Worm (Caenorhabditis elegans) whole organism, early embryonic: ENCODE measurements around the gene M03B6.4.

ENCODE experiments used
- B0310.2 ChIP-seq: sonication (generic microtip); optimal IDR thresholded peaks from 2 replicates; lab custom pipeline; 2016; ENCODE audit warnings: mild to moderate bottlenecking, missing genetic modification characterization, missing compliant biosample characterization
- F13C5.2 ChIP-seq: sonication (generic microtip); optimal IDR thresholded peaks from 2 replicates; lab custom pipeline; 2017; ENCODE audit warnings: mild to moderate bottlenecking, missing genetic modification characterization, inconsistent platforms, missing compliant biosample characterization
- aly-1 ChIP-seq: sonication (generic microtip); optimal IDR thresholded peaks from 2 replicates; lab custom pipeline; 2016; ENCODE audit warnings: missing genetic modification characterization, missing compliant biosample characterization
- ama-1 ChIP-seq: fragments of 150-350 bp; optimal IDR thresholded peaks from 2 replicates; lab custom pipeline; 2014
- ceh-13 ChIP-seq: fragments of 200-800 bp; sonication (Bioruptor generic); optimal IDR thresholded peaks from 2 replicates; lab custom pipeline; 2018; ENCODE audit warnings: mild to moderate bottlenecking, missing genetic modification characterization, missing compliant biosample characterization
- ceh-36 ChIP-seq: sonication (generic microtip); optimal IDR thresholded peaks from 2 replicates; lab custom pipeline; 2016; ENCODE audit warnings: missing genetic modification characterization, inconsistent platforms, missing compliant biosample characterization
- ets-7 ChIP-seq: sonication (generic microtip); optimal IDR thresholded peaks from 2 replicates; lab custom pipeline; 2016; ENCODE audit warnings: missing genotype, missing genetic modification characterization, missing compliant biosample characterization
- flt-1 ChIP-seq: fragments of 200-800 bp; sonication (Bioruptor generic); IDR thresholded peaks from 2 replicates; pipeline ENCODE4 v1.3.6; 2022; ENCODE audit warnings: missing genetic modification characterization, missing compliant biosample characterization
- hmbx-1 ChIP-seq: sonication (generic microtip); optimal IDR thresholded peaks from 2 replicates; lab custom pipeline; 2016; ENCODE audit warnings: mild to moderate bottlenecking, missing genetic modification characterization, missing compliant biosample characterization
- hmg-4 ChIP-seq: fragments of 200-800 bp; sonication (Bioruptor generic); optimal IDR thresholded peaks from 2 replicates; lab custom pipeline; 2018; ENCODE audit warnings: mild to moderate bottlenecking, missing genetic modification characterization, missing compliant biosample characterization
- hnd-1 ChIP-seq: sonication (generic microtip); optimal IDR thresholded peaks from 2 replicates; lab custom pipeline; 2016; ENCODE audit warnings: missing genetic modification characterization, missing compliant biosample characterization
- pes-1 ChIP-seq: fragments of 200-800 bp; sonication (Bioruptor generic); IDR thresholded peaks from 2 replicates; pipeline ENCODE4 v1.3.6; 2022; ENCODE audit warnings: missing genetic modification reagents, missing genetic modification characterization, missing compliant biosample characterization
- scrt-1 ChIP-seq: fragments of 200-800 bp; sonication (Bioruptor generic); IDR thresholded peaks from 2 replicates; pipeline ENCODE4 v1.3.6; 2022; ENCODE audit warnings: missing genetic modification characterization, missing compliant biosample characterization
- sea-1 ChIP-seq: fragments of 200-800 bp; sonication (Bioruptor generic); conservative IDR thresholded peaks from 2 replicates; pipeline ENCODE4 v1.3.6; 2022; ENCODE audit warnings: missing genetic modification characterization, missing compliant biosample characterization
- tbx-11 ChIP-seq: fragments of 200-800 bp; sonication (Bioruptor generic); IDR thresholded peaks from 2 replicates; pipeline ENCODE4 v1.3.6; 2022; ENCODE audit warnings: missing genetic modification characterization, missing compliant biosample characterization
- tbx-37 ChIP-seq: fragments of 200-800 bp; sonication (Bioruptor generic); conservative IDR thresholded peaks from 2 replicates; pipeline ENCODE4 v1.3.6; 2022; ENCODE audit warnings: missing genetic modification reagents, missing genetic modification characterization, missing compliant biosample characterization
- tra-4 ChIP-seq: sonication (generic microtip); optimal IDR thresholded peaks from 2 replicates; lab custom pipeline; 2017; ENCODE audit warnings: missing genetic modification characterization, missing compliant biosample characterization

Gene M03B6.4

DNA sequence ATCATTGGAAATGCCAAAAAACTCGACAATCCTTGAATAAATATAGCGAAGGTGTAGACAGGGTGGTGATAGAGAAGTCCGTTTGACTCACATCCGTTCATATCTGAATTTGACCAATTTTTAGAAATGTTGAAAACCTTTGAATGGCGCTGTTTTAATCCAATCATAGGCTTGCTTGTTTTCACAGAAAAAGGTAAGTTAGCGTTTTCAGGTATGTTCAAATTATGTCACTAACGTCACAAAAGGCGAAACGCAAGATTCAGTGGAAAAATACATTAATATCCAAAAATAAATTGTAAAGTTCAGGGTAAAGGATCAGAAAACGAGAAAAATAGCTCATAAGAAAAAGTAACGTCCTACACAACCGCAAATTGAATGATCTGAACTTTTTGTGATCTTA is 41.4 kb downstream of the M03B6.4 start, which contains the start of gene sra-38:
Gene sra-38 (minus strand): TSS at position 101 of the 400 bp plus-strand sequence.
- TF ChIP-seq tbx-11 (GFP tag; lab: Robert Waterston, UW) (no peak), hmg-4 (no peak), B0310.2 (tag; lab: Kevin White, UChicago) (no peak), ets-7 (no peak), ceh-36 (tag; lab: Kevin White, UChicago) (no peak)

DNA sequence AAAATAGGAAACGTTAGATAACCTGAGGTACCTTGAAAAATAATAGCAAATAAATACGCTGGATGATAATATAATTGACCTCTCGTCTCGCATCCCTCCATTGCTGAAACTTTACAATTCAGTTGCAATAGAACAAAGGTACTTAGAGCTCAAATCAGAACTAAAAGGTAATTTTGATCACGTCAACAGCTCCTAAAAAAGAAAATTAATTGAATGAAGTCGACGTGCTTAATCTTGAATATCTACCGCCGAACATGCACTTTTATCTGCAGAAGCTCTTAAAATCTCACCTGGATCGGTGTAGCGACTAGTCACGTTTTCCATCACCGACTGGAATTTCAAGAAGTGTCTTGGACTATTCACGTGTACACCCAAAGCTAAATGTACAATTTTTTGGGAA is 44.7 kb downstream of the M03B6.4 start, which contains the start of gene sra-39:
Gene sra-39 (minus strand): TSS at position 101 of the 400 bp plus-strand sequence.
- no peak for TF ChIP-seq hmg-4
- no peak for TF ChIP-seq F13C5.2
- no peak for TF ChIP-seq pes-1 (GFP tag; lab: Robert Waterston, UW)
- TF ChIP-seq tra-4, result no peak
- no peak for TF ChIP-seq ama-1 (lab: Kevin White, UChicago)
- TF ChIP-seq hnd-1 (tag; lab: Kevin White, UChicago), result no peak
- TF ChIP-seq ets-7, result no peak
- no peak for TF ChIP-seq hmbx-1
- no peak for TF ChIP-seq sea-1 (GFP tag; lab: Robert Waterston, UW)
- TF ChIP-seq B0310.2 (tag; lab: Kevin White, UChicago), result no peak
- no peak for TF ChIP-seq ceh-36 (tag; lab: Kevin White, UChicago)
- no peak for TF ChIP-seq tbx-37 (GFP tag; lab: Robert Waterston, UW)
- no peak for TF ChIP-seq aly-1
- TF ChIP-seq scrt-1 (GFP tag; lab: Robert Waterston, UW), result no peak
- TF ChIP-seq ceh-13 (GFP tag; lab: Kevin White, UChicago), result no peak

DNA sequence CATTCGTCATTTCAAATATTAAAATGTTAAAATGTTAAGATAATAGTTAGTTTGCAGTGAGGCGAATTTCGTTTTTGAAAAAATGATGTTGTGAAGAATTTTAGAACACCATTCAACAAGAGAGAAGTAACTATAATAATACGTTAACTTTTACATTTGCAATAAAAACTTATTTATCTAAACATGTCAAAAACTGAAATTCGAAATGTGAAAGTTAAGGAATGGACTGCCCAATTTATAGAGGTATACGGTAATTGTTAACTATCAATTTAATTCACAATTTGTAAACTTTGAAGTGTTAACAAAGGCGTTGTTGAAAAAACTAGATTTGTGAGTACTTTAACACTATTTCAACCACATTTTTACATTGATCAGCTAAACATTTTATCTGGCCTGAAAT is 45.1 kb downstream of the M03B6.4 start:
- TF ChIP-seq tbx-37 (GFP tag; lab: Robert Waterston, UW), result no peak
- TF ChIP-seq ceh-36 (tag; lab: Kevin White, UChicago), result no peak
- no peak for TF ChIP-seq tbx-11 (GFP tag; lab: Robert Waterston, UW)
- TF ChIP-seq ama-1 (lab: Kevin White, UChicago), result no peak
- no peak for TF ChIP-seq ceh-13 (GFP tag; lab: Kevin White, UChicago)
- no peak for TF ChIP-seq tra-4
- TF ChIP-seq hmg-4, result no peak
- TF ChIP-seq hmbx-1, result no peak
- TF ChIP-seq scrt-1 (GFP tag; lab: Robert Waterston, UW), result no peak
- TF ChIP-seq hnd-1 (tag; lab: Kevin White, UChicago), result no peak
- TF ChIP-seq pes-1 (GFP tag; lab: Robert Waterston, UW), result no peak
- no peak for TF ChIP-seq ets-7
- TF ChIP-seq aly-1, result no peak
- no peak for TF ChIP-seq sea-1 (GFP tag; lab: Robert Waterston, UW)
- TF ChIP-seq F13C5.2, result no peak

DNA sequence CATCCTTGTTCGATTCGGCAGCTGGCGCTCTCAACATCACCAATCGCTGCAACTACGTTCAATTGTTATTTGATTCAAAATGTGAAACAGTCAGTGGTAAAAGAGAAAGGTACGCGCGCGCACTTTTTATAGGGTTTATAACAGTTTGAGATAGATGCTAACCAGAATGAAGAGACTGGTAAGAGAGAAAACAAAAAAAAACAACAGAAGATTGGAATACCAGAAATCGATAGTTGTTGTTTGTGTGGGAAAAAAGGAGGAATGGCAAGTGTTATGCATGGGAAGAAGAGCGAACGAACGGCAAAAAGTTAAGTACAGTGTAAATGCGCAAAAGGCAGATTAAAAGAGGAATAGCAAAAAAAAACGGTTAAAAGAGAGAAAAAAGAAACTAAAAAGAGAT is 51.2 kb downstream of the M03B6.4 start, which contains the start of gene Y26E6A.3:
Gene Y26E6A.3 (minus strand): TSS at position 101 of the 400 bp plus-strand sequence.
- TF ChIP-seq F13C5.2 (no peak), B0310.2 (tag; lab: Kevin White, UChicago) (no peak), hnd-1 (tag; lab: Kevin White, UChicago) (no peak), sea-1 (GFP tag; lab: Robert Waterston, UW) (no peak), hmbx-1 (no peak), flt-1 (no peak), pes-1 (GFP tag; lab: Robert Waterston, UW) (no peak), tbx-11 (GFP tag; lab: Robert Waterston, UW) (no peak), scrt-1 (GFP tag; lab: Robert Waterston, UW) (no peak), tbx-37 (GFP tag; lab: Robert Waterston, UW) (no peak)
